Fruit fly (Drosophila melanogaster): ENCODE results near the gene CG14260.

DNA sequence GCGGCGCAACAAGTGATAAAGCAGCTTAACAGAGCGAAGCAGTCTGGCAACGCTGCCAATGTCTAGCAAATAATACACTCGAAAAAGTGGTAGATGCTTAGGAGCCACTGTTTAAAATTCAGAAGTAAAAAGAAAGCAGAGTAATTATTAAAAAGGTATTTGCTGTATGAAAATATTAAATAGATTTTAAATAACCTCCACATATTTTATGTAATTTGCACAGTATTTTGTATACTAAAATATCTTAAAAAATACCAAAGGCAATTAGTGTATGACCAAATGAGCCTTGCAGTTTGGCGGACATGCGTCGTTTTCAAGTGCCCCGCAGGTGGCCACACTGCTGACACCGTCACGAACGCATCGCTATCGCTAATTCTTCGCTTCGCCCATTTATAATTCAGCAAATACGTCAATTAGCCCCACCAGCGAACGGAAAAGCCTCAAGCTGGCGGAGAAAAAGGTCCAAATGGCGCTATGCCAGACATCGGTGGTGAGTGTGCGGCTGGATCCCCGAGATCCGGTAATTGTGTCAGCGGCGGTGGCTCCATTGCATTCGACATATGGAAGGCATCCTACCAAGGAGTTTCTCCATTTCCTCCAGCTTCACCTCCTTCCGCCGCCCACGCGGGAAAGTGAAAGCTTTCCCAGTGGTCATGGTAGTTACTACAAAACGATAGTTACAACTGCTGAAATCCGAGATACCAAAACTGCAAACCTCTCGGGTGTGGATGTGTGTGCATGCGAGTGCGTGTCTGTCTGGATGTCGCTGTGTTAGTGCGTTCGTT is 11.9 kb upstream of the CG14260 start, which contains the start of gene pll:
- TF ChIP-seq psq (GFP tag; optimal IDR thresholded peaks at IDR 0.05) (peak; percentile 73), brk (GFP tag; optimal IDR thresholded peaks at IDR 0.05) (no peak), br (GFP tag; optimal IDR thresholded peaks at IDR 0.05) (no peak), sage (GFP tag; optimal IDR thresholded peaks at IDR 0.05) (no peak), Jra (GFP tag; optimal IDR thresholded peaks at IDR 0.05) (no peak)

Data from whole organism, wandering third instar larva.